Fruit fly (Drosophila melanogaster) whole organism, embryonic: Measurements from ENCODE around the gene Rab26.

Source experiments
- Atf3 ChIP-seq: fragments of 200-800 bp; sonication (Bioruptor generic); optimal IDR thresholded peaks from 3 replicates; lab custom pipeline; 2016; ENCODE audit warnings: missing biosample characterization, missing genetic modification characterization
- B-H1 ChIP-seq: fragments of 200-800 bp; sonication (Bioruptor generic); IDR thresholded peaks from 3 replicates; pipeline ENCODE4 v1.3.6; 2022; ENCODE audit warnings: missing biosample characterization, missing genetic modification characterization
- Blimp-1 ChIP-seq: fragments of 200-800 bp; sonication (Bioruptor generic); optimal IDR thresholded peaks from 3 replicates; lab custom pipeline; 2018; ENCODE audit warnings: missing biosample characterization, missing genetic modification characterization, mild to moderate bottlenecking, moderate library complexity, missing genetic modification reagents
- CG10267 ChIP-seq: fragments of 200-800 bp; sonication (Bioruptor generic); optimal IDR thresholded peaks from 2 replicates; lab custom pipeline; 2018; ENCODE audit warnings: missing biosample characterization, mild to moderate bottlenecking, missing genetic modification characterization, moderate library complexity
- CG10565 ChIP-seq: fragments of 200-800 bp; sonication (Bioruptor generic); optimal IDR thresholded peaks from 3 replicates; lab custom pipeline; 2016; ENCODE audit warnings: missing biosample characterization, mild to moderate bottlenecking, missing genetic modification characterization
- CG11696 ChIP-seq: fragments of 200-800 bp; sonication (Bioruptor generic); IDR thresholded peaks from 2 replicates; pipeline ENCODE4 v1.3.6; 2022; ENCODE audit warnings: missing biosample characterization, missing genetic modification characterization
- CG12299 ChIP-seq: fragments of 200-800 bp; sonication (Bioruptor generic); optimal IDR thresholded peaks from 2 replicates; lab custom pipeline; 2018; ENCODE audit warnings: missing biosample characterization, mild to moderate bottlenecking, missing genetic modification characterization
- CG12391 ChIP-seq: fragments of 200-800 bp; sonication (Bioruptor generic); optimal IDR thresholded peaks from 3 replicates; lab custom pipeline; 2018; ENCODE audit warnings: missing biosample characterization, mild to moderate bottlenecking, missing genetic modification characterization, moderate library complexity
- CG12769 ChIP-seq: fragments of 200-800 bp; sonication (Bioruptor generic); optimal IDR thresholded peaks from 2 replicates; lab custom pipeline; 2019; ENCODE audit warnings: missing biosample characterization, mild to moderate bottlenecking, missing genetic modification characterization, moderate library complexity
- CG12942 ChIP-seq: fragments of 200-800 bp; sonication (Bioruptor generic); optimal IDR thresholded peaks from 3 replicates; lab custom pipeline; 2016; ENCODE audit warnings: missing biosample characterization, missing genetic modification characterization
- CG15514 ChIP-seq: fragments of 200-800 bp; sonication (Bioruptor generic); optimal IDR thresholded peaks from 3 replicates; lab custom pipeline; 2017; ENCODE audit warnings: missing biosample characterization, missing genetic modification characterization, mild to moderate bottlenecking, moderate library complexity, missing genetic modification reagents
- CG16863 ChIP-seq: fragments of 200-800 bp; sonication (Bioruptor generic); optimal IDR thresholded peaks from 3 replicates; lab custom pipeline; 2016; ENCODE audit warnings: missing biosample characterization, missing genetic modification characterization
- CG17186 ChIP-seq: fragments of 200-800 bp; sonication (Bioruptor generic); optimal IDR thresholded peaks from 3 replicates; lab custom pipeline; 2017; ENCODE audit warnings: missing biosample characterization, missing genetic modification reagents, missing genetic modification characterization
- CG30020 ChIP-seq: fragments of 200-800 bp; optimal IDR thresholded peaks from 2 replicates; lab custom pipeline; 2019; ENCODE audit warnings: missing biosample characterization, mild to moderate bottlenecking, missing genetic modification characterization, moderate library complexity
- CG31441 ChIP-seq: fragments of 200-800 bp; sonication (Bioruptor generic); IDR thresholded peaks from 2 replicates; pipeline ENCODE4 v1.3.6; 2022; ENCODE audit warnings: missing biosample characterization, missing genetic modification characterization
- CG33213 ChIP-seq: fragments of 200-800 bp; sonication (Bioruptor generic); optimal IDR thresholded peaks from 3 replicates; lab custom pipeline; 2016; ENCODE audit warnings: missing biosample characterization, missing genetic modification characterization
- CG4360 ChIP-seq: fragments of 200-800 bp; sonication (Bioruptor generic); IDR thresholded peaks from 2 replicates; pipeline ENCODE4 v1.3.6; 2022; ENCODE audit warnings: missing biosample characterization, missing genetic modification characterization
- CG6791 ChIP-seq: fragments of 200-800 bp; sonication (Bioruptor generic); IDR thresholded peaks from 3 replicates; pipeline ENCODE4 v1.3.6; 2022; ENCODE audit warnings: missing biosample characterization, missing genetic modification characterization; ENCODE audit not compliant: partially characterized antibody
- CG7556 ChIP-seq: fragments of 200-800 bp; sonication (Bioruptor generic); optimal IDR thresholded peaks from 2 replicates; lab custom pipeline; 2017; ENCODE audit warnings: missing biosample characterization, mild to moderate bottlenecking, missing genetic modification characterization
- CG8359 ChIP-seq: fragments of 200-800 bp; sonication (Bioruptor generic); optimal IDR thresholded peaks from 2 replicates; lab custom pipeline; 2017; ENCODE audit warnings: missing biosample characterization, mild to moderate bottlenecking, missing genetic modification characterization, borderline replicate concordance
- CTCF ChIP-seq: fragments of 200-800 bp; sonication (Bioruptor generic); optimal IDR thresholded peaks from 2 replicates; lab custom pipeline; 2017; ENCODE audit warnings: missing biosample characterization, mild to moderate bottlenecking, missing genetic modification characterization, moderate library complexity
- CrebB ChIP-seq: fragments of 200-800 bp; sonication (Bioruptor generic); optimal IDR thresholded peaks from 3 replicates; lab custom pipeline; 2018; ENCODE audit warnings: missing biosample characterization, mild to moderate bottlenecking, missing genetic modification characterization
- Hr51 ChIP-seq, 2 experiments: fragments of 200-800 bp; sonication (Bioruptor generic); optimal IDR thresholded peaks; 2 replicates in 1 of 2; 3 replicates in 1 of 2; lab custom pipeline; 2016 to 2018; ENCODE audit warnings: missing biosample characterization in 2 of 2, missing genetic modification characterization in 2 of 2, mild to moderate bottlenecking in 1 of 2, moderate library complexity in 1 of 2
- MESR4 ChIP-seq: fragments of 200-800 bp; sonication (Bioruptor generic); optimal IDR thresholded peaks from 2 replicates; lab custom pipeline; 2018; ENCODE audit warnings: missing biosample characterization, mild to moderate bottlenecking, missing genetic modification characterization, moderate library complexity
- Med ChIP-seq: fragments of 200-800 bp; sonication (Bioruptor generic); peaks from one replicate; lab custom pipeline; 2016; ENCODE audit warnings: missing biosample characterization, missing genetic modification characterization, mild to moderate bottlenecking, inconsistent platforms, moderate library complexity
- Nf-YA ChIP-seq: fragments of 200-800 bp; sonication (Bioruptor generic); IDR thresholded peaks from 2 replicates; pipeline ENCODE4 v1.3.6; 2022; ENCODE audit warnings: missing biosample characterization, missing genetic modification characterization
- Oaz ChIP-seq: fragments of 200-800 bp; sonication (Bioruptor generic); IDR thresholded peaks from 2 replicates; pipeline ENCODE4 v1.3.6; 2022; ENCODE audit warnings: missing biosample characterization, missing genetic modification characterization
- Usf ChIP-seq: fragments of 200-800 bp; sonication (Bioruptor generic); optimal IDR thresholded peaks from 2 replicates; lab custom pipeline; 2017; ENCODE audit warnings: missing genotype, missing biosample characterization, missing genetic modification characterization
- Vsx1 ChIP-seq: fragments of 200-800 bp; sonication (Bioruptor generic); optimal IDR thresholded peaks from 2 replicates; lab custom pipeline; 2017; ENCODE audit warnings: missing biosample characterization, mild to moderate bottlenecking, missing genetic modification characterization, missing genetic modification reagents
- Xbp1 ChIP-seq: fragments of 200-800 bp; sonication (Bioruptor generic); optimal IDR thresholded peaks from 3 replicates; lab custom pipeline; 2016; ENCODE audit warnings: missing biosample characterization, mild to moderate bottlenecking, missing genetic modification characterization
- btn ChIP-seq: fragments of 200-800 bp; sonication (Bioruptor generic); optimal IDR thresholded peaks from 2 replicates; lab custom pipeline; 2016; ENCODE audit warnings: missing biosample characterization, missing genetic modification characterization
- esg ChIP-seq: fragments of 200-800 bp; sonication (Bioruptor generic); conservative IDR thresholded peaks from 2 replicates; pipeline ENCODE4 v1.3.6; 2022; ENCODE audit warnings: missing biosample characterization, missing genetic modification characterization
- fd64A ChIP-seq: fragments of 200-800 bp; sonication (Bioruptor generic); optimal IDR thresholded peaks from 3 replicates; lab custom pipeline; 2018; ENCODE audit warnings: missing biosample characterization, mild to moderate bottlenecking, missing genetic modification characterization
- gcm ChIP-seq: fragments of 200-800 bp; sonication (Bioruptor generic); optimal IDR thresholded peaks from 2 replicates; lab custom pipeline; 2019; ENCODE audit warnings: missing biosample characterization, mild to moderate bottlenecking, missing genetic modification characterization, moderate library complexity
- gfzf ChIP-seq: fragments of 200-800 bp; sonication (Bioruptor generic); optimal IDR thresholded peaks from 2 replicates; lab custom pipeline; 2016; ENCODE audit warnings: missing biosample characterization, mild to moderate bottlenecking, missing genetic modification characterization, moderate library complexity
- gro ChIP-seq: fragments of 200-800 bp; sonication (Bioruptor generic); optimal IDR thresholded peaks from 2 replicates; lab custom pipeline; 2016; ENCODE audit warnings: missing biosample characterization, missing genetic modification characterization
- hth ChIP-seq: fragments of >200 bp; optimal IDR thresholded peaks from 2 replicates; lab custom pipeline; 2017; ENCODE audit warnings: inconsistent platforms
- inv ChIP-seq: fragments of 200-800 bp; sonication (Bioruptor generic); IDR thresholded peaks from 2 replicates; pipeline ENCODE4 v1.3.6; 2022; ENCODE audit warnings: missing biosample characterization, missing genetic modification characterization; ENCODE audit not compliant: partially characterized antibody
- mam ChIP-seq: fragments of 200-800 bp; sonication (Bioruptor generic); optimal IDR thresholded peaks from 3 replicates; lab custom pipeline; 2016; ENCODE audit warnings: missing biosample characterization, missing genetic modification characterization
- oc ChIP-seq: fragments of 200-800 bp; sonication (Bioruptor generic); optimal IDR thresholded peaks from 2 replicates; lab custom pipeline; 2018; ENCODE audit warnings: missing biosample characterization, mild to moderate bottlenecking, missing genetic modification characterization, moderate library complexity
- org-1 ChIP-seq: fragments of 200-800 bp; sonication (Bioruptor generic); optimal IDR thresholded peaks from 2 replicates; lab custom pipeline; 2017; ENCODE audit warnings: missing biosample characterization, missing genetic modification characterization
- schlank ChIP-seq: fragments of 200-800 bp; sonication (Bioruptor generic); optimal IDR thresholded peaks from 2 replicates; lab custom pipeline; 2018; ENCODE audit warnings: missing biosample characterization, mild to moderate bottlenecking, missing genetic modification characterization
- sd ChIP-seq: fragments of 200-800 bp; sonication (Bioruptor generic); optimal IDR thresholded peaks from 3 replicates; lab custom pipeline; 2018; ENCODE audit warnings: missing biosample characterization, mild to moderate bottlenecking, missing genetic modification characterization, moderate library complexity
- sqz ChIP-seq: fragments of 200-800 bp; sonication (Bioruptor generic); optimal IDR thresholded peaks from 3 replicates; lab custom pipeline; 2018; ENCODE audit warnings: missing biosample characterization, mild to moderate bottlenecking, missing genetic modification characterization
- sr ChIP-seq: fragments of 200-800 bp; sonication (Bioruptor generic); IDR thresholded peaks from 3 replicates; pipeline ENCODE4 v1.3.6; 2022; ENCODE audit warnings: missing biosample characterization, missing genetic modification characterization
- stwl ChIP-seq: fragments of 200-800 bp; sonication (Bioruptor generic); optimal IDR thresholded peaks from 3 replicates; lab custom pipeline; 2018; ENCODE audit warnings: missing biosample characterization, mild to moderate bottlenecking, missing genetic modification characterization, moderate library complexity
- yki ChIP-seq: fragments of >200 bp; optimal IDR thresholded peaks from 3 replicates; lab custom pipeline; 2018
- z ChIP-seq: fragments of 200-800 bp; sonication (Bioruptor generic); IDR thresholded peaks from 3 replicates; pipeline ENCODE4 v1.3.6; 2022; ENCODE audit warnings: missing biosample characterization, missing genetic modification characterization
- zf30C ChIP-seq: fragments of 200-800 bp; sonication (Bioruptor generic); optimal IDR thresholded peaks from 3 replicates; lab custom pipeline; 2018; ENCODE audit warnings: missing biosample characterization, mild to moderate bottlenecking, missing genetic modification characterization

Rab26 gene

dm6 chr3L:21285639-21286338 is 32.8 kb upstream of the Rab26 start, which contains the start of the genes CG12974 and pzg (continued):
- peak; percentile 13 for TF ChIP-seq yki (lab: Kevin White, UChicago)
- TF ChIP-seq CG33213 (GFP tag; lab: Kevin White, UChicago), result peak; percentile 66
- TF ChIP-seq CG6791 (GFP tag; lab: Robert Waterston, UW), result peak; percentile 67; the same call in 2 of the 3 replicates
- TF ChIP-seq hth, result no peak
- peak; percentile 86 for TF ChIP-seq CG12391 (tag; lab: Kevin White, UChicago)
- TF ChIP-seq CG4360 (GFP tag; lab: Robert Waterston, UW), result peak; percentile 18; the same call in 1 of the 2 replicates
- TF ChIP-seq zf30C (GFP tag; lab: Kevin White, UChicago), result no peak
- no peak for TF ChIP-seq CG11696 (GFP tag; lab: Robert Waterston, UW)
- TF ChIP-seq org-1 (GFP tag; lab: Kevin White, UChicago), result peak; percentile 21
- TF ChIP-seq z (GFP tag; lab: Robert Waterston, UW), result no peak
- TF ChIP-seq CTCF (GFP tag; lab: Kevin White, UChicago), result peak; percentile 95
- peak; percentile 91 for TF ChIP-seq Xbp1
- peak; percentile 61 for TF ChIP-seq CG17186 (GFP tag; lab: Kevin White, UChicago)
- peak; percentile 70 for TF ChIP-seq gfzf (GFP tag; lab: Kevin White, UChicago)
- peak; percentile 61 for TF ChIP-seq stwl (tag; lab: Kevin White, UChicago)
- TF ChIP-seq CG8359 (GFP tag; lab: Kevin White, UChicago), result no peak
- peak; percentile 80 for TF ChIP-seq CG30020 (tag; lab: Kevin White, UChicago)
- TF ChIP-seq CG16863, result peak; percentile 62
- TF ChIP-seq B-H1 (GFP tag; lab: Robert Waterston, UW), result peak; percentile 79
- peak; percentile 55 to 85 for TF ChIP-seq Hr51 (GFP tag; optimal IDR thresholded peaks at IDR 0.05; lab: Kevin White, UChicago)
- peak; percentile 82 for TF ChIP-seq MESR4 (GFP tag; lab: Kevin White, UChicago)
- peak; percentile 71; the same call in 1 of the 2 replicates for TF ChIP-seq CG31441 (GFP tag; lab: Robert Waterston, UW)
- TF ChIP-seq CG12942 (GFP tag; lab: Kevin White, UChicago), result peak; percentile 67
- peak; percentile 85 for TF ChIP-seq esg (GFP tag; lab: Robert Waterston, UW)
- peak; percentile 7 for TF ChIP-seq gro
- TF ChIP-seq, all 482 proteins: peak for 405

dm6 chr3L:21290336-21290735 is 28.2 kb upstream of the Rab26 start:
- TF ChIP-seq CG10267 (no peak), btn (GFP tag; lab: Kevin White, UChicago) (no peak), oc (tag; lab: Kevin White, UChicago) (peak; percentile 23), gro (peak; percentile 10), gcm (GFP tag; lab: Kevin White, UChicago) (no peak), sqz (no peak), Vsx1 (GFP tag; lab: Kevin White, UChicago) (no peak), CG12769 (peak; percentile 6), sd (tag; lab: Kevin White, UChicago) (peak; percentile 81)

dm6 chr3L:21291055-21291454 is 27.5 kb upstream of the Rab26 start:
- TF ChIP-seq Nf-YA (GFP tag; lab: Robert Waterston, UW) (no peak), Blimp-1 (GFP tag; lab: Kevin White, UChicago) (peak; percentile 85), fd64A (GFP tag; lab: Kevin White, UChicago) (no peak), CG10565 (GFP tag; lab: Kevin White, UChicago) (no peak), sr (GFP tag; lab: Robert Waterston, UW) (0 out of 3 replicates have a peak, but pooled peaks have one; percentile 9), CG7556 (GFP tag; lab: Kevin White, UChicago) (no peak), Usf (GFP tag; lab: Kevin White, UChicago) (no peak), mam (GFP tag; lab: Kevin White, UChicago) (no peak), inv (GFP tag; lab: Robert Waterston, UW) (no peak), Oaz (GFP tag; lab: Robert Waterston, UW) (no peak), CG15514 (GFP tag; lab: Kevin White, UChicago) (no peak), schlank (tag; lab: Kevin White, UChicago) (no peak), CG12299 (tag; lab: Kevin White, UChicago) (no peak), Atf3 (GFP tag; lab: Kevin White, UChicago) (no peak), CrebB (tag; lab: Kevin White, UChicago) (no peak), Med (no peak)
